Worm (Caenorhabditis elegans) whole organism, late embryonic: ENCODE results near the gene C05D11.8.

ENCODE experiments used
- C38D4.7 ChIP-seq: fragments of 200-800 bp; sonication (Bioruptor generic); optimal IDR thresholded peaks from 2 replicates; lab custom pipeline; 2018; ENCODE audit warnings: mild to moderate bottlenecking, missing genetic modification characterization, moderate library complexity, missing compliant biosample characterization
- ama-1 ChIP-seq: fragments of 150-350 bp; optimal IDR thresholded peaks from 2 replicates; lab custom pipeline; 2014
- ceh-19 ChIP-seq: fragments of 200-800 bp; sonication (Bioruptor generic); optimal IDR thresholded peaks from 2 replicates; lab custom pipeline; 2018; ENCODE audit warnings: mild to moderate bottlenecking, missing genetic modification characterization, missing compliant biosample characterization
- ceh-2 ChIP-seq: sonication (generic microtip); optimal IDR thresholded peaks from 2 replicates; lab custom pipeline; 2016; ENCODE audit warnings: missing genotype, missing genetic modification characterization, missing compliant biosample characterization
- ceh-9 ChIP-seq: sonication (generic microtip); optimal IDR thresholded peaks from 2 replicates; lab custom pipeline; 2016; ENCODE audit warnings: mild to moderate bottlenecking, missing genetic modification characterization, inconsistent platforms, missing compliant biosample characterization
- dve-1 ChIP-seq: sonication (generic microtip); optimal IDR thresholded peaks from 2 replicates; lab custom pipeline; 2017; ENCODE audit warnings: antibody characterized with exemption, mild to moderate bottlenecking, missing genetic modification characterization, missing compliant biosample characterization
- elt-2 ChIP-seq: sonication (generic microtip); optimal IDR thresholded peaks from 2 replicates; lab custom pipeline; 2016; ENCODE audit warnings: missing genetic modification reagents, missing genetic modification characterization, missing compliant biosample characterization
- nfya-1 ChIP-seq: sonication (generic microtip); optimal IDR thresholded peaks from 2 replicates; lab custom pipeline; 2017; ENCODE audit warnings: missing genetic modification characterization, mild to moderate bottlenecking, missing compliant biosample characterization, antibody characterized with exemption, moderate library complexity
- pag-3 ChIP-seq: sonication (generic microtip); optimal IDR thresholded peaks from 2 replicates; lab custom pipeline; 2016; ENCODE audit warnings: missing compliant biosample characterization, missing genetic modification characterization, borderline replicate concordance
- pat-9 ChIP-seq: fragments of 200-800 bp; sonication (Bioruptor generic); optimal IDR thresholded peaks from 2 replicates; lab custom pipeline; 2018; ENCODE audit warnings: mild to moderate bottlenecking, missing genetic modification characterization, moderate library complexity, missing compliant biosample characterization
- sox-2 ChIP-seq: fragments of 200-800 bp; sonication (Bioruptor generic); IDR thresholded peaks from 2 replicates; pipeline ENCODE4 v1.3.6; 2022; ENCODE audit warnings: missing genetic modification reagents, missing genetic modification characterization, missing compliant biosample characterization
- unc-3 ChIP-seq, 2 experiments: fragments of 200-800 bp in 1 of 2; sonication (Bioruptor generic) in 1 of 2; sonication (generic microtip) in 1 of 2; conservative IDR thresholded peaks in 1 of 2; optimal IDR thresholded peaks in 1 of 2; 2 replicates each; pipeline versions ENCODE4 v1.3.6 to Lab custom; 2016 to 2022; ENCODE audit warnings: missing compliant biosample characterization in 2 of 2, missing genetic modification characterization in 2 of 2, missing genetic modification reagents in 1 of 2
- unc-86 ChIP-seq: sonication (generic microtip); optimal IDR thresholded peaks from 2 replicates; lab custom pipeline; 2016; ENCODE audit warnings: missing genetic modification characterization, missing compliant biosample characterization

ce11 chrIII:6454183-6454582 is 27.1 kb upstream of the C05D11.8 start, which contains the start of gene jhdm-1:
- TF ChIP-seq unc-86 (tag; lab: Kevin White, UChicago) (no peak), unc-3 (GFP tag; conservative IDR thresholded peaks at IDR 0.05; lab: Robert Waterston, UW) (no peak), unc-3 (tag; optimal IDR thresholded peaks at IDR 0.05; lab: Kevin White, UChicago) (no peak), ceh-9 (no peak), nfya-1 (tag; lab: Kevin White, UChicago) (no peak), pat-9 (tag; lab: Kevin White, UChicago) (no peak), ceh-2 (no peak), C38D4.7 (GFP tag; lab: Kevin White, UChicago) (no peak), dve-1 (tag; lab: Kevin White, UChicago) (no peak), ama-1 (lab: Kevin White, UChicago) (no peak), elt-2 (tag; lab: Kevin White, UChicago) (no peak), pag-3 (tag; lab: Kevin White, UChicago) (no peak), ceh-19 (GFP tag; lab: Kevin White, UChicago) (no peak), sox-2 (no peak)
